Fruit fly (Drosophila melanogaster) whole organism, embryonic: ENCODE data around the gene CG11598.

Experiments
- Ada2b ChIP-seq: fragments of 200-800 bp; sonication (Bioruptor generic); IDR thresholded peaks from 2 replicates; pipeline ENCODE4 v1.3.6; 2022; ENCODE audit warnings: missing biosample characterization, missing genetic modification characterization
- Adf1 ChIP-seq: fragments of 200-800 bp; sonication (Bioruptor generic); IDR thresholded peaks from 2 replicates; pipeline ENCODE4 v1.3.6; 2022; ENCODE audit warnings: missing biosample characterization, missing genetic modification characterization
- Awh ChIP-seq: fragments of 200-800 bp; sonication (Bioruptor generic); IDR thresholded peaks from 2 replicates; pipeline ENCODE4, ENCODE4 v1.3.6; 2022; ENCODE audit warnings: missing biosample characterization, missing genetic modification characterization
- CG10147 ChIP-seq: fragments of 200-800 bp; sonication (Bioruptor generic); optimal IDR thresholded peaks from 2 replicates; lab custom pipeline; 2019; ENCODE audit warnings: missing biosample characterization, mild to moderate bottlenecking, missing genetic modification characterization, moderate library complexity
- CG10462 ChIP-seq: fragments of 200-800 bp; sonication (Bioruptor generic); optimal IDR thresholded peaks from 2 replicates; lab custom pipeline; 2016; ENCODE audit warnings: missing biosample characterization, missing genetic modification characterization
- CG11398 ChIP-seq: fragments of 200-800 bp; sonication (Bioruptor generic); optimal IDR thresholded peaks from 2 replicates; lab custom pipeline; 2016; ENCODE audit warnings: missing biosample characterization, missing genetic modification characterization
- CG14441 ChIP-seq: fragments of 200-800 bp; sonication (Bioruptor generic); IDR thresholded peaks from 2 replicates; pipeline ENCODE4 v1.3.6; 2022; ENCODE audit warnings: missing biosample characterization, missing genetic modification characterization
- CG16813 ChIP-seq: fragments of 200-800 bp; sonication (Bioruptor generic); IDR thresholded peaks from 3 replicates; pipeline ENCODE4 v1.3.6; 2022; ENCODE audit warnings: missing biosample characterization, missing genetic modification characterization; ENCODE audit not compliant: partially characterized antibody
- CG1792 ChIP-seq: fragments of 200-800 bp; sonication (Bioruptor generic); optimal IDR thresholded peaks from 2 replicates; lab custom pipeline; 2016; ENCODE audit warnings: missing biosample characterization, missing genetic modification characterization
- CG2202 ChIP-seq: fragments of 200-800 bp; sonication (Bioruptor generic); optimal IDR thresholded peaks from 2 replicates; lab custom pipeline; 2018; ENCODE audit warnings: missing biosample characterization, mild to moderate bottlenecking, missing genetic modification characterization
- CG30431 ChIP-seq: fragments of 200-800 bp; sonication (Bioruptor generic); optimal IDR thresholded peaks from 2 replicates; lab custom pipeline; 2017; ENCODE audit warnings: missing biosample characterization, missing genetic modification characterization
- CG32532 ChIP-seq: fragments of 200-800 bp; sonication (Bioruptor generic); IDR thresholded peaks from 2 replicates; pipeline ENCODE4 v1.3.6; 2022; ENCODE audit warnings: missing biosample characterization, missing genetic modification characterization
- CG3281 ChIP-seq: fragments of 200-800 bp; sonication (Bioruptor generic); optimal IDR thresholded peaks from 3 replicates; lab custom pipeline; 2017; ENCODE audit warnings: missing biosample characterization, mild to moderate bottlenecking, missing genetic modification characterization
- CG6654 ChIP-seq: fragments of 200-800 bp; sonication (Bioruptor generic); optimal IDR thresholded peaks from 2 replicates; lab custom pipeline; 2017; ENCODE audit warnings: missing biosample characterization, mild to moderate bottlenecking, missing genetic modification characterization
- CG6683 ChIP-seq: fragments of 200-800 bp; sonication (Bioruptor generic); optimal IDR thresholded peaks from 2 replicates; lab custom pipeline; 2017; ENCODE audit warnings: missing biosample characterization, mild to moderate bottlenecking, missing genetic modification characterization, missing genetic modification reagents
- CG7556 ChIP-seq: fragments of 200-800 bp; sonication (Bioruptor generic); optimal IDR thresholded peaks from 2 replicates; lab custom pipeline; 2017; ENCODE audit warnings: missing biosample characterization, mild to moderate bottlenecking, missing genetic modification characterization
- CG7786 ChIP-seq: fragments of 200-800 bp; sonication (Bioruptor generic); optimal IDR thresholded peaks from 2 replicates; lab custom pipeline; 2016; ENCODE audit warnings: missing biosample characterization, missing genetic modification characterization
- CG9876 ChIP-seq: fragments of 200-800 bp; sonication (Bioruptor generic); optimal IDR thresholded peaks from 2 replicates; lab custom pipeline; 2016; ENCODE audit warnings: missing biosample characterization, missing genetic modification characterization
- CHES-1-like ChIP-seq: fragments of 200-800 bp; sonication (Bioruptor generic); optimal IDR thresholded peaks from 2 replicates; lab custom pipeline; 2016; ENCODE audit warnings: missing biosample characterization, missing genetic modification characterization
- CoRest ChIP-seq: fragments of 200-800 bp; sonication (Bioruptor generic); optimal IDR thresholded peaks from 3 replicates; lab custom pipeline; 2018; ENCODE audit warnings: missing biosample characterization, mild to moderate bottlenecking, missing genetic modification characterization, moderate library complexity
- Dek ChIP-seq: fragments of 200-800 bp; sonication (Bioruptor generic); optimal IDR thresholded peaks from 3 replicates; lab custom pipeline; 2019; ENCODE audit warnings: missing biosample characterization, mild to moderate bottlenecking, missing genetic modification characterization, moderate library complexity
- Dip3 ChIP-seq: fragments of 200-800 bp; sonication (Bioruptor generic); optimal IDR thresholded peaks from 3 replicates; lab custom pipeline; 2016; ENCODE audit warnings: missing biosample characterization, missing genetic modification characterization
- E2f2 ChIP-seq: fragments of 200-800 bp; sonication (Bioruptor generic); IDR thresholded peaks from 2 replicates; pipeline ENCODE4 v1.3.6; 2022; ENCODE audit warnings: missing biosample characterization, missing genetic modification characterization
- ERR ChIP-seq: fragments of 200-800 bp; sonication (Bioruptor generic); optimal IDR thresholded peaks from 2 replicates; lab custom pipeline; 2016; ENCODE audit warnings: missing biosample characterization, missing genetic modification characterization
- Myb ChIP-seq: fragments of 200-800 bp; sonication (Bioruptor generic); optimal IDR thresholded peaks from 2 replicates; lab custom pipeline; 2016; ENCODE audit warnings: missing biosample characterization, missing genetic modification characterization
- Six4 ChIP-seq: fragments of 200-800 bp; sonication (Bioruptor generic); optimal IDR thresholded peaks from 2 replicates; lab custom pipeline; 2016; ENCODE audit warnings: missing biosample characterization, missing genetic modification characterization
- chif ChIP-seq, 2 experiments: fragments of 200-800 bp; sonication (Bioruptor generic); optimal IDR thresholded peaks; 3 replicates each; lab custom pipeline; 2016; ENCODE audit warnings: missing biosample characterization in 2 of 2, missing genetic modification characterization in 2 of 2
- chm ChIP-seq: fragments of 200-800 bp; sonication (Bioruptor generic); IDR thresholded peaks from 2 replicates; pipeline ENCODE4 v1.3.6; 2022; ENCODE audit warnings: missing biosample characterization, missing genetic modification characterization
- dan ChIP-seq: fragments of 200-800 bp; sonication (Bioruptor generic); IDR thresholded peaks from 2 replicates; pipeline ENCODE4 v1.3.6; 2022; ENCODE audit warnings: missing biosample characterization, missing genetic modification characterization
- dysf ChIP-seq: fragments of 200-800 bp; sonication (Bioruptor generic); IDR thresholded peaks from 3 replicates; pipeline ENCODE4 v1.3.6; 2022; ENCODE audit warnings: missing biosample characterization, missing genetic modification characterization
- emc ChIP-seq: fragments of 200-800 bp; sonication (Bioruptor generic); optimal IDR thresholded peaks from 2 replicates; lab custom pipeline; 2016; ENCODE audit warnings: missing biosample characterization, missing genetic modification characterization
- exex ChIP-seq: fragments of 200-800 bp; sonication (Bioruptor generic); optimal IDR thresholded peaks from 4 replicates; lab custom pipeline; 2018; ENCODE audit warnings: missing biosample characterization, mild to moderate bottlenecking, missing genetic modification characterization, moderate library complexity
- ftz-f1 ChIP-seq: fragments of 200-800 bp; sonication (Bioruptor generic); optimal IDR thresholded peaks from 2 replicates; lab custom pipeline; 2016; ENCODE audit warnings: missing biosample characterization, missing genetic modification characterization
- gcm2 ChIP-seq: fragments of 200-800 bp; sonication (Bioruptor generic); optimal IDR thresholded peaks from 2 replicates; lab custom pipeline; 2016; ENCODE audit warnings: missing biosample characterization, missing genetic modification characterization
- insv ChIP-seq, 2 experiments: fragments of 200-800 bp; sonication (Bioruptor generic); optimal IDR thresholded peaks; 3 replicates each; lab custom pipeline; 2016 to 2018; ENCODE audit warnings: missing biosample characterization in 2 of 2, missing genetic modification characterization in 2 of 2
- ken ChIP-seq: fragments of 200-800 bp; sonication (Bioruptor generic); IDR thresholded peaks from 3 replicates; pipeline ENCODE4 v1.3.6; 2022; ENCODE audit warnings: missing biosample characterization, missing genetic modification characterization
- lilli ChIP-seq: fragments of 200-800 bp; sonication (Bioruptor generic); optimal IDR thresholded peaks from 3 replicates; lab custom pipeline; 2016; ENCODE audit warnings: missing biosample characterization, missing genetic modification characterization
- lov ChIP-seq, 2 experiments: fragments of 200-800 bp in 1 of 2; fragments of >200 bp in 1 of 2; sonication (Bioruptor generic) in 1 of 2; IDR thresholded peaks in 1 of 2; optimal IDR thresholded peaks in 1 of 2; 2 replicates in 1 of 2; 3 replicates in 1 of 2; pipeline versions ENCODE4 v1.3.6 to Lab custom; 2017 to 2022; ENCODE audit warnings: missing biosample characterization in 1 of 2, missing genetic modification characterization in 1 of 2
- mirr ChIP-seq: fragments of 200-800 bp; sonication (Bioruptor generic); optimal IDR thresholded peaks from 3 replicates; lab custom pipeline; 2018; ENCODE audit warnings: missing biosample characterization, mild to moderate bottlenecking, missing genetic modification characterization
- nmo ChIP-seq: fragments of 200-800 bp; sonication (Bioruptor generic); optimal IDR thresholded peaks from 2 replicates; lab custom pipeline; 2018; ENCODE audit warnings: missing biosample characterization, mild to moderate bottlenecking, missing genetic modification characterization, moderate library complexity
- nom ChIP-seq: fragments of 200-800 bp; sonication (Bioruptor generic); optimal IDR thresholded peaks from 2 replicates; lab custom pipeline; 2017; ENCODE audit warnings: missing biosample characterization, missing genetic modification characterization, mild to moderate bottlenecking, moderate library complexity, missing genetic modification reagents
- pita ChIP-seq: fragments of 200-800 bp; sonication (Bioruptor generic); optimal IDR thresholded peaks from 2 replicates; lab custom pipeline; 2017; ENCODE audit warnings: missing biosample characterization, mild to moderate bottlenecking, missing genetic modification characterization
- ro ChIP-seq: fragments of 200-800 bp; sonication (Bioruptor generic); IDR thresholded peaks from 2 replicates; pipeline ENCODE4 v1.3.6; 2022; ENCODE audit warnings: missing biosample characterization, missing genetic modification characterization
- salm ChIP-seq: fragments of 200-800 bp; sonication (Bioruptor generic); optimal IDR thresholded peaks from 2 replicates; lab custom pipeline; 2018; ENCODE audit warnings: missing biosample characterization, mild to moderate bottlenecking, missing genetic modification characterization
- sc ChIP-seq, 3 experiments: fragments of >200 bp in 2 of 3; fragments of 200-800 bp in 1 of 3; sonication (Bioruptor generic) in 1 of 3; optimal IDR thresholded peaks; 2 replicates in 2 of 3; 3 replicates in 1 of 3; lab custom pipeline; 2017; ENCODE audit warnings: mild to moderate bottlenecking in 1 of 3, missing biosample characterization in 1 of 3, missing genetic modification characterization in 1 of 3, missing genetic modification reagents in 1 of 3
- sd ChIP-seq: fragments of 200-800 bp; sonication (Bioruptor generic); optimal IDR thresholded peaks from 3 replicates; lab custom pipeline; 2018; ENCODE audit warnings: missing biosample characterization, mild to moderate bottlenecking, missing genetic modification characterization, moderate library complexity
- shn ChIP-seq: fragments of 200-800 bp; sonication (Bioruptor generic); optimal IDR thresholded peaks from 3 replicates; lab custom pipeline; 2016; ENCODE audit warnings: missing biosample characterization, missing genetic modification characterization
- trem ChIP-seq: fragments of 200-800 bp; optimal IDR thresholded peaks from 3 replicates; lab custom pipeline; 2019; ENCODE audit warnings: missing biosample characterization, mild to moderate bottlenecking, missing genetic modification characterization, moderate library complexity
- tx ChIP-seq: fragments of 200-800 bp; sonication (Bioruptor generic); optimal IDR thresholded peaks from 2 replicates; lab custom pipeline; 2016; ENCODE audit warnings: missing biosample characterization, missing genetic modification characterization

Gene CG11598

dm6 chr3R:12653511-12654252 lies 19.0 kb downstream of the CG11598 start (continued):
- TF ChIP-seq nom, result no peak
- peak; percentile 72 for TF ChIP-seq tx (GFP tag; lab: Kevin White, UChicago)
- no peak for TF ChIP-seq lov (optimal IDR thresholded peaks at IDR 0.05; lab: Kevin White, UChicago)
- 0 out of 3 replicates have a peak, but pooled peaks have one; percentile 17 for TF ChIP-seq lov (GFP tag; IDR thresholded peaks at IDR 0.05; lab: Robert Waterston, UW)
- peak; percentile 77 for TF ChIP-seq Ada2b (GFP tag; lab: Robert Waterston, UW)
- TF ChIP-seq CG10462 (GFP tag; lab: Kevin White, UChicago), result peak; percentile 61
- TF ChIP-seq chif (GFP tag; optimal IDR thresholded peaks at IDR 0.05; lab: Kevin White, UChicago), result peak; percentile 75 to 77
- TF ChIP-seq CG30431 (GFP tag; lab: Kevin White, UChicago), result peak; percentile 74
- peak; percentile 65 for TF ChIP-seq Dek (tag; lab: Kevin White, UChicago)
- no peak; the same call in 1 of the 2 replicates for TF ChIP-seq chm (GFP tag; lab: Robert Waterston, UW)
- no peak for TF ChIP-seq sd (tag; lab: Kevin White, UChicago)
- peak; percentile 72 for TF ChIP-seq salm (tag; lab: Kevin White, UChicago)
- no peak for TF ChIP-seq CG6683 (GFP tag; lab: Kevin White, UChicago)
- TF ChIP-seq CG9876 (GFP tag; lab: Kevin White, UChicago), result peak; percentile 59
- TF ChIP-seq ro (GFP tag; lab: Robert Waterston, UW), result peak; percentile 54; the same call in 1 of the 2 replicates
- peak; percentile 71 for TF ChIP-seq CG11398 (GFP tag; lab: Kevin White, UChicago)
- no peak for TF ChIP-seq CG2202 (tag; lab: Kevin White, UChicago)
- peak; percentile 17 for TF ChIP-seq CG1792
- peak; percentile 71 for TF ChIP-seq lilli (GFP tag; lab: Kevin White, UChicago)
- peak; percentile 74 for TF ChIP-seq CG10147 (GFP tag; lab: Kevin White, UChicago)
- peak; percentile 85 for TF ChIP-seq CG7556 (GFP tag; lab: Kevin White, UChicago)
- TF ChIP-seq ERR (GFP tag; lab: Kevin White, UChicago), result peak; percentile 66
- no peak for TF ChIP-seq insv (GFP tag; optimal IDR thresholded peaks at IDR 0.05; lab: Kevin White, UChicago)
- TF ChIP-seq Six4 (GFP tag; lab: Kevin White, UChicago), result peak; percentile 31
- TF ChIP-seq ken (GFP tag; lab: Robert Waterston, UW), result peak; percentile 79
- TF ChIP-seq CG16813 (GFP tag; lab: Robert Waterston, UW), result no peak
- TF ChIP-seq E2f2, result peak; percentile 57
- TF ChIP-seq pita (GFP tag; lab: Kevin White, UChicago), result no peak
- TF ChIP-seq exex (tag; lab: Kevin White, UChicago), result peak; percentile 34
- peak; percentile 61 for TF ChIP-seq Myb
- peak; percentile 81 for TF ChIP-seq shn (GFP tag; lab: Kevin White, UChicago)
- peak; percentile 87 for TF ChIP-seq CG14441 (GFP tag; lab: Robert Waterston, UW)
- no peak for TF ChIP-seq sc (optimal IDR thresholded peaks at IDR 0.05; lab: Kevin White, UChicago)
- TF ChIP-seq sc (GFP tag; optimal IDR thresholded peaks at IDR 0.05; lab: Kevin White, UChicago), result peak; percentile 64
- peak; percentile 91 for TF ChIP-seq CoRest (tag; lab: Kevin White, UChicago)
- TF ChIP-seq CG7786, result peak; percentile 84
- peak; percentile 92 for TF ChIP-seq nmo (GFP tag; lab: Kevin White, UChicago)
- peak; percentile 81 for TF ChIP-seq CG3281 (GFP tag; lab: Kevin White, UChicago)
- no peak for TF ChIP-seq dan (GFP tag; lab: Robert Waterston, UW)
- TF ChIP-seq CG6654, result peak; percentile 60
- TF ChIP-seq CG32532 (GFP tag; lab: Robert Waterston, UW), result peak; percentile 77
- peak; percentile 73; the same call in 1 of the 2 replicates for TF ChIP-seq Awh (GFP tag; lab: Robert Waterston, UW)
- TF ChIP-seq CHES-1-like (GFP tag; lab: Kevin White, UChicago), result peak; percentile 73
- TF ChIP-seq mirr (GFP tag; lab: Kevin White, UChicago), result no peak
- TF ChIP-seq trem, result peak; percentile 22
- TF ChIP-seq emc (GFP tag; lab: Kevin White, UChicago), result peak; percentile 52
- TF ChIP-seq Adf1, result peak; percentile 27
- peak; percentile 56 for TF ChIP-seq gcm2 (GFP tag; lab: Kevin White, UChicago)
- peak; percentile 93 for TF ChIP-seq dysf
- peak; percentile 60 for TF ChIP-seq Dip3
- TF ChIP-seq ftz-f1 (GFP tag; lab: Kevin White, UChicago), result no peak
